Fruit fly (Drosophila melanogaster) S2 (cell line): ENCODE results near the gene CG3526.

ENCODE experiments used
- CG8478 ChIP-seq: fragments of >200 bp; optimal IDR thresholded peaks from 2 replicates; lab custom pipeline; 2018
- CTCF ChIP-seq, 2 experiments: fragments of >200 bp; optimal IDR thresholded peaks; 2 replicates each; lab custom pipeline; 2018

- no peak for TF ChIP-seq CTCF (optimal IDR thresholded peaks at IDR 0.05; lab: Kevin White, UChicago)
- TF ChIP-seq CG8478 (lab: Kevin White, UChicago), result no peak
These were observed 4.8 kb upstream of the CG3526 start, which contains the start of gene CG14419 for dm6 chrX:2885814-2886213.
